Worm (Caenorhabditis elegans) whole organism, late embryonic: Measurements from ENCODE around the gene lir-2.

Experiments
- C08G9.2 ChIP-seq: sonication (generic microtip); optimal IDR thresholded peaks from 2 replicates; lab custom pipeline; 2016; ENCODE audit warnings: mild to moderate bottlenecking, missing genetic modification characterization, moderate library complexity, missing compliant biosample characterization
- K09A11.1 ChIP-seq: sonication (generic microtip); optimal IDR thresholded peaks from 2 replicates; lab custom pipeline; 2017; ENCODE audit warnings: antibody characterized with exemption, mild to moderate bottlenecking, missing genetic modification characterization, missing compliant biosample characterization; ENCODE audit not compliant: insufficient read depth
- T23F11.4 ChIP-seq: fragments of 200-800 bp; sonication (Bioruptor generic); optimal IDR thresholded peaks from 2 replicates; lab custom pipeline; 2018; ENCODE audit warnings: mild to moderate bottlenecking, missing genetic modification characterization, missing compliant biosample characterization
- ahr-1 ChIP-seq: sonication (generic microtip); optimal IDR thresholded peaks from 2 replicates; lab custom pipeline; 2016; ENCODE audit warnings: missing genetic modification characterization, missing compliant biosample characterization
- ceh-14 ChIP-seq: sonication (generic microtip); optimal IDR thresholded peaks from 2 replicates; lab custom pipeline; 2016; ENCODE audit warnings: missing genotype, missing genetic modification characterization, missing compliant biosample characterization
- ceh-18 ChIP-seq: sonication (generic microtip); optimal IDR thresholded peaks from 2 replicates; lab custom pipeline; 2016; ENCODE audit warnings: missing genetic modification characterization, missing compliant biosample characterization
- ceh-22 ChIP-seq: sonication (generic microtip); optimal IDR thresholded peaks from 2 replicates; lab custom pipeline; 2017; ENCODE audit warnings: missing biosample characterization, missing genetic modification characterization
- ceh-30 ChIP-seq: fragments of 150-350 bp; optimal IDR thresholded peaks from 2 replicates; lab custom pipeline; 2014; ENCODE audit warnings: missing biosample characterization, missing genetic modification characterization
- ceh-31 ChIP-seq: sonication (generic microtip); optimal IDR thresholded peaks from 2 replicates; lab custom pipeline; 2016; ENCODE audit warnings: missing genetic modification characterization, missing compliant biosample characterization
- ceh-34 ChIP-seq: sonication (generic microtip); optimal IDR thresholded peaks from 2 replicates; lab custom pipeline; 2016; ENCODE audit warnings: mild to moderate bottlenecking, missing genetic modification characterization, missing compliant biosample characterization
- ceh-45 ChIP-seq: fragments of 200-800 bp; sonication (Bioruptor generic); IDR thresholded peaks from 2 replicates; pipeline ENCODE4 v1.3.6; 2022; ENCODE audit warnings: missing genetic modification reagents, missing genetic modification characterization, missing compliant biosample characterization
- ceh-48 ChIP-seq: sonication (generic microtip); optimal IDR thresholded peaks from 2 replicates; lab custom pipeline; 2016; ENCODE audit warnings: missing genetic modification characterization, inconsistent platforms, missing compliant biosample characterization
- ceh-9 ChIP-seq: sonication (generic microtip); optimal IDR thresholded peaks from 2 replicates; lab custom pipeline; 2016; ENCODE audit warnings: mild to moderate bottlenecking, missing genetic modification characterization, inconsistent platforms, missing compliant biosample characterization
- che-1 ChIP-seq: sonication (generic microtip); optimal IDR thresholded peaks from 2 replicates; lab custom pipeline; 2016; ENCODE audit warnings: mild to moderate bottlenecking, missing genetic modification characterization, missing compliant biosample characterization
- dmd-4 ChIP-seq: sonication (generic microtip); optimal IDR thresholded peaks from 2 replicates; lab custom pipeline; 2016; ENCODE audit warnings: borderline replicate concordance, missing genetic modification characterization, missing compliant biosample characterization
- dve-1 ChIP-seq: sonication (generic microtip); optimal IDR thresholded peaks from 2 replicates; lab custom pipeline; 2017; ENCODE audit warnings: antibody characterized with exemption, mild to moderate bottlenecking, missing genetic modification characterization, missing compliant biosample characterization
- elt-2 ChIP-seq: sonication (generic microtip); optimal IDR thresholded peaks from 2 replicates; lab custom pipeline; 2016; ENCODE audit warnings: missing genetic modification reagents, missing genetic modification characterization, missing compliant biosample characterization
- elt-4 ChIP-seq: sonication (generic microtip); optimal IDR thresholded peaks from 2 replicates; lab custom pipeline; 2016; ENCODE audit warnings: missing genetic modification characterization, missing compliant biosample characterization
- ets-4 ChIP-seq: sonication (generic microtip); optimal IDR thresholded peaks from 2 replicates; lab custom pipeline; 2016; ENCODE audit warnings: missing genetic modification characterization, missing compliant biosample characterization
- fkh-6 ChIP-seq: sonication (generic microtip); optimal IDR thresholded peaks from 2 replicates; lab custom pipeline; 2016; ENCODE audit warnings: missing genetic modification characterization, missing compliant biosample characterization
- hlh-13 ChIP-seq: fragments of 200-800 bp; sonication (Bioruptor generic); optimal IDR thresholded peaks from 2 replicates; lab custom pipeline; 2018; ENCODE audit warnings: mild to moderate bottlenecking, missing genetic modification characterization, missing compliant biosample characterization
- hlh-30 ChIP-seq: sonication (generic microtip); optimal IDR thresholded peaks from 2 replicates; lab custom pipeline; 2017; ENCODE audit warnings: antibody characterized with exemption, missing genetic modification characterization, missing compliant biosample characterization; ENCODE audit not compliant: insufficient read depth
- hlh-6 ChIP-seq: sonication (generic microtip); optimal IDR thresholded peaks from 2 replicates; lab custom pipeline; 2016; ENCODE audit warnings: missing genotype, missing genetic modification characterization, missing compliant biosample characterization
- hlh-8 ChIP-seq: sonication (generic microtip); optimal IDR thresholded peaks from 2 replicates; lab custom pipeline; 2016; ENCODE audit warnings: missing genotype, missing genetic modification characterization, missing compliant biosample characterization
- lim-6 ChIP-seq: sonication (generic microtip); optimal IDR thresholded peaks from 2 replicates; lab custom pipeline; 2016; ENCODE audit warnings: missing genetic modification characterization, missing compliant biosample characterization
- lin-11 ChIP-seq: fragments of 200-800 bp; sonication (Bioruptor generic); optimal IDR thresholded peaks from 2 replicates; lab custom pipeline; 2018; ENCODE audit warnings: mild to moderate bottlenecking, missing genetic modification characterization, missing compliant biosample characterization
- madf-2 ChIP-seq: sonication (generic microtip); optimal IDR thresholded peaks from 2 replicates; lab custom pipeline; 2017; ENCODE audit warnings: missing genetic modification characterization, missing compliant biosample characterization
- nfya-1 ChIP-seq: sonication (generic microtip); optimal IDR thresholded peaks from 2 replicates; lab custom pipeline; 2017; ENCODE audit warnings: missing genetic modification characterization, mild to moderate bottlenecking, missing compliant biosample characterization, antibody characterized with exemption, moderate library complexity
- nhr-11 ChIP-seq: fragments of 150-350 bp; optimal IDR thresholded peaks from 2 replicates; lab custom pipeline; 2014; ENCODE audit warnings: missing biosample characterization, missing genetic modification characterization
- nhr-232 ChIP-seq: sonication (generic microtip); optimal IDR thresholded peaks from 2 replicates; lab custom pipeline; 2016; ENCODE audit warnings: missing genetic modification characterization, missing compliant biosample characterization
- odd-2 ChIP-seq: sonication (generic microtip); optimal IDR thresholded peaks from 2 replicates; lab custom pipeline; 2017; ENCODE audit warnings: antibody characterized with exemption, mild to moderate bottlenecking, missing genetic modification characterization, missing compliant biosample characterization
- pag-3 ChIP-seq: sonication (generic microtip); optimal IDR thresholded peaks from 2 replicates; lab custom pipeline; 2016; ENCODE audit warnings: missing compliant biosample characterization, missing genetic modification characterization, borderline replicate concordance
- pat-9 ChIP-seq: fragments of 200-800 bp; sonication (Bioruptor generic); optimal IDR thresholded peaks from 2 replicates; lab custom pipeline; 2018; ENCODE audit warnings: mild to moderate bottlenecking, missing genetic modification characterization, moderate library complexity, missing compliant biosample characterization
- pha-2 ChIP-seq: sonication (generic microtip); optimal IDR thresholded peaks from 2 replicates; lab custom pipeline; 2017; ENCODE audit warnings: mild to moderate bottlenecking, missing genetic modification characterization, missing compliant biosample characterization
- ref-2 ChIP-seq: sonication (generic microtip); optimal IDR thresholded peaks from 2 replicates; lab custom pipeline; 2016; ENCODE audit warnings: missing genetic modification characterization, missing compliant biosample characterization
- sdc-2 ChIP-seq: sonication (generic microtip); optimal IDR thresholded peaks from 2 replicates; lab custom pipeline; 2016; ENCODE audit warnings: missing genotype, missing genetic modification characterization, missing compliant biosample characterization
- sox-4 ChIP-seq: sonication (generic microtip); optimal IDR thresholded peaks from 2 replicates; lab custom pipeline; 2017; ENCODE audit warnings: mild to moderate bottlenecking, missing genetic modification characterization, inconsistent platforms, missing compliant biosample characterization
- tbx-2 ChIP-seq: sonication (generic microtip); optimal IDR thresholded peaks from 2 replicates; lab custom pipeline; 2016; ENCODE audit warnings: missing genetic modification characterization, missing compliant biosample characterization
- tbx-7 ChIP-seq: sonication (generic microtip); optimal IDR thresholded peaks from 2 replicates; lab custom pipeline; 2016; ENCODE audit warnings: missing genotype, missing genetic modification characterization, missing compliant biosample characterization
- unc-42 ChIP-seq: sonication (generic microtip); optimal IDR thresholded peaks from 2 replicates; lab custom pipeline; 2016; ENCODE audit warnings: missing genotype, missing genetic modification characterization, missing compliant biosample characterization
- unc-55 ChIP-seq: sonication (generic microtip); optimal IDR thresholded peaks from 2 replicates; lab custom pipeline; 2017; ENCODE audit warnings: missing biosample characterization, missing genetic modification reagents, missing genetic modification characterization
- unc-86 ChIP-seq: sonication (generic microtip); optimal IDR thresholded peaks from 2 replicates; lab custom pipeline; 2016; ENCODE audit warnings: missing genetic modification characterization, missing compliant biosample characterization
- zip-5 ChIP-seq: sonication (generic microtip); optimal IDR thresholded peaks from 2 replicates; lab custom pipeline; 2016; ENCODE audit warnings: missing genetic modification characterization, missing compliant biosample characterization
- ztf-16 ChIP-seq: sonication (generic microtip); optimal IDR thresholded peaks from 2 replicates; lab custom pipeline; 2017; ENCODE audit warnings: missing genetic modification characterization, missing compliant biosample characterization

lir-2 gene

ce11 chrII:7621513-7621912 lies 45.6 kb upstream of the lir-2 start (continued):
- TF ChIP-seq ceh-34: no peak

ce11 chrII:7623466-7623865 lies 43.6 kb upstream of the lir-2 start:
- TF ChIP-seq T23F11.4 (GFP tag; lab: Kevin White, UChicago) (no peak), elt-4 (tag; lab: Kevin White, UChicago) (no peak), sox-4 (tag; lab: Kevin White, UChicago) (no peak), zip-5 (tag; lab: Kevin White, UChicago) (no peak), hlh-6 (tag; lab: Kevin White, UChicago) (no peak), elt-2 (tag; lab: Kevin White, UChicago) (peak; percentile 14), ref-2 (tag; lab: Kevin White, UChicago) (no peak), hlh-30 (tag; lab: Kevin White, UChicago) (no peak), odd-2 (no peak), dmd-4 (no peak), ceh-14 (tag; lab: Kevin White, UChicago) (no peak), K09A11.1 (no peak), lin-11 (tag; lab: Kevin White, UChicago) (no peak), nhr-232 (tag; lab: Kevin White, UChicago) (no peak), pha-2 (tag; lab: Kevin White, UChicago) (peak; percentile 10), ceh-18 (no peak), lim-6 (tag; lab: Kevin White, UChicago) (no peak), hlh-8 (tag; lab: Kevin White, UChicago) (no peak), ceh-34 (peak; percentile 45), hlh-13 (GFP tag; lab: Kevin White, UChicago) (no peak), tbx-7 (tag; lab: Kevin White, UChicago) (no peak), ceh-45 (no peak), pag-3 (tag; lab: Kevin White, UChicago) (no peak), ceh-48 (tag; lab: Kevin White, UChicago) (no peak), ets-4 (no peak), unc-55 (GFP tag; lab: Kevin White, UChicago) (peak; percentile 54), nhr-11 (tag; lab: Kevin White, UChicago) (no peak), ceh-9 (no peak), C08G9.2 (tag; lab: Kevin White, UChicago) (no peak), fkh-6 (no peak), pat-9 (no peak), unc-86 (no peak), dve-1 (no peak), ceh-30 (tag; lab: Kevin White, UChicago) (no peak), ceh-22 (no peak), che-1 (tag; lab: Kevin White, UChicago) (no peak)

ce11 chrII:7624272-7624671 lies 42.8 kb upstream of the lir-2 start:
- TF ChIP-seq pat-9: no peak
- TF ChIP-seq hlh-8 (tag; lab: Kevin White, UChicago): peak; percentile 14
- TF ChIP-seq zip-5 (tag; lab: Kevin White, UChicago): no peak
- TF ChIP-seq ceh-31 (tag; lab: Kevin White, UChicago): peak; percentile 15
- TF ChIP-seq hlh-6 (tag; lab: Kevin White, UChicago): no peak
- peak; percentile 30 for TF ChIP-seq ceh-48 (tag; lab: Kevin White, UChicago)

ce11 chrII:7624995-7625394 lies 42.1 kb upstream of the lir-2 start:
- TF ChIP-seq tbx-2 (tag; lab: Kevin White, UChicago): no peak
- peak; percentile 36 for TF ChIP-seq ceh-31 (tag; lab: Kevin White, UChicago)
- TF ChIP-seq unc-42 (tag; lab: Kevin White, UChicago): peak; percentile 79
- no peak for TF ChIP-seq madf-2 (tag; lab: Kevin White, UChicago)
- TF ChIP-seq ztf-16 (tag; lab: Kevin White, UChicago): no peak
- TF ChIP-seq ahr-1 (tag; lab: Kevin White, UChicago): no peak
- no peak for TF ChIP-seq sdc-2 (tag; lab: Kevin White, UChicago)
- peak; percentile 28 for TF ChIP-seq nfya-1 (tag; lab: Kevin White, UChicago)
